Worm (Caenorhabditis elegans) whole organism, midembryonic: ENCODE measurements around the gene T01E8.1.

Experiments
- cog-1 ChIP-seq: sonication (generic microtip); optimal IDR thresholded peaks from 2 replicates; lab custom pipeline; 2016; ENCODE audit warnings: missing genetic modification characterization, missing compliant biosample characterization
- flt-1 ChIP-seq: fragments of 200-800 bp; sonication (Bioruptor generic); IDR thresholded peaks from 2 replicates; pipeline ENCODE4 v1.3.6; 2022; ENCODE audit warnings: missing genetic modification characterization, missing compliant biosample characterization
- ref-1 ChIP-seq: fragments of 200-800 bp; sonication (Bioruptor generic); conservative IDR thresholded peaks from 2 replicates; pipeline ENCODE4 v1.3.6; 2022; ENCODE audit warnings: missing genetic modification reagents, missing genetic modification characterization, missing compliant biosample characterization
- tab-1 ChIP-seq: fragments of 200-800 bp; sonication (Bioruptor generic); IDR thresholded peaks from 2 replicates; pipeline ENCODE4 v1.3.6; 2022; ENCODE audit warnings: missing genetic modification characterization, missing compliant biosample characterization
- ztf-23 ChIP-seq: fragments of 200-800 bp; sonication (Bioruptor generic); IDR thresholded peaks from 2 replicates; pipeline ENCODE4 v1.3.6; 2022; ENCODE audit warnings: missing genetic modification reagents, missing genetic modification characterization, missing compliant biosample characterization
- ztf-29 ChIP-seq: fragments of 200-800 bp; sonication (Bioruptor generic); IDR thresholded peaks from 2 replicates; pipeline ENCODE4 v1.3.6; 2022; ENCODE audit warnings: missing genetic modification reagents, missing genetic modification characterization, missing compliant biosample characterization

ce11 chrII:10242294-10242693, 35.8 kb downstream of the T01E8.1 start, which contains the start of gene mrps-14:
- no peak for TF ChIP-seq tab-1 (GFP tag; lab: Robert Waterston, UW)
- TF ChIP-seq ref-1 (GFP tag; lab: Robert Waterston, UW) = no peak
- TF ChIP-seq cog-1 (tag; lab: Kevin White, UChicago) = no peak
- TF ChIP-seq flt-1 (GFP tag; lab: Robert Waterston, UW) = no peak
- no peak for TF ChIP-seq ztf-29 (GFP tag; lab: Robert Waterston, UW)
- no peak for TF ChIP-seq ztf-23
